Fruit fly (Drosophila melanogaster) whole organism, prepupa: ENCODE results near the gene Fie.

Experiments
- Blimp-1 ChIP-seq: fragments of 200-800 bp; sonication (Bioruptor generic); optimal IDR thresholded peaks from 3 replicates; lab custom pipeline; 2017; ENCODE audit warnings: missing biosample characterization, missing genetic modification characterization, mild to moderate bottlenecking, moderate library complexity, missing genetic modification reagents
- CG10631 ChIP-seq: fragments of 200-800 bp; sonication (Bioruptor generic); optimal IDR thresholded peaks from 2 replicates; lab custom pipeline; 2016; ENCODE audit warnings: missing biosample characterization, missing genetic modification characterization
- CG10669 ChIP-seq: fragments of 200-800 bp; sonication (Bioruptor generic); optimal IDR thresholded peaks from 3 replicates; lab custom pipeline; 2018; ENCODE audit warnings: missing biosample characterization, mild to moderate bottlenecking, missing genetic modification characterization, moderate library complexity
- CG11762 ChIP-seq: fragments of 200-800 bp; sonication (Bioruptor generic); optimal IDR thresholded peaks from 3 replicates; lab custom pipeline; 2016; ENCODE audit warnings: missing biosample characterization, missing genetic modification characterization; ENCODE audit not compliant: insufficient read depth
- CG15336 ChIP-seq: fragments of 200-800 bp; sonication (Bioruptor generic); IDR thresholded peaks from 2 replicates; pipeline ENCODE4 v1.3.6; 2022; ENCODE audit warnings: missing biosample characterization, missing genetic modification characterization
- CG1621 ChIP-seq: fragments of 200-800 bp; sonication (Bioruptor generic); optimal IDR thresholded peaks from 3 replicates; lab custom pipeline; 2018; ENCODE audit warnings: missing biosample characterization, mild to moderate bottlenecking, missing genetic modification characterization
- CG16779 ChIP-seq: fragments of 200-800 bp; sonication (Bioruptor generic); optimal IDR thresholded peaks from 3 replicates; lab custom pipeline; 2017; ENCODE audit warnings: missing biosample characterization, mild to moderate bottlenecking, missing genetic modification characterization
- CG3032 ChIP-seq: fragments of 200-800 bp; optimal IDR thresholded peaks from 2 replicates; lab custom pipeline; 2019; ENCODE audit warnings: missing biosample characterization, mild to moderate bottlenecking, missing genetic modification characterization, moderate library complexity
- CG32006 ChIP-seq: fragments of 200-800 bp; sonication (Bioruptor generic); optimal IDR thresholded peaks from 3 replicates; lab custom pipeline; 2017; ENCODE audit warnings: missing biosample characterization, mild to moderate bottlenecking, missing genetic modification characterization
- CG3919 ChIP-seq: fragments of 200-800 bp; sonication (Bioruptor generic); optimal IDR thresholded peaks from 3 replicates; lab custom pipeline; 2016; ENCODE audit warnings: missing biosample characterization, missing genetic modification characterization
- CG4318 ChIP-seq: fragments of 200-800 bp; sonication (Bioruptor generic); optimal IDR thresholded peaks from 3 replicates; lab custom pipeline; 2017; ENCODE audit warnings: missing biosample characterization, mild to moderate bottlenecking, missing genetic modification characterization
- CG6163 ChIP-seq: fragments of 200-800 bp; sonication (Bioruptor generic); IDR thresholded peaks from 3 replicates; pipeline ENCODE4 v1.3.6; 2022; ENCODE audit warnings: missing biosample characterization, missing genetic modification characterization
- CG6276 ChIP-seq: fragments of 200-800 bp; sonication (Bioruptor generic); optimal IDR thresholded peaks from 2 replicates; lab custom pipeline; 2017; ENCODE audit warnings: missing biosample characterization, mild to moderate bottlenecking, missing genetic modification characterization
- CG6792 ChIP-seq: fragments of 200-800 bp; sonication (Bioruptor generic); optimal IDR thresholded peaks from 3 replicates; lab custom pipeline; 2016; ENCODE audit warnings: missing biosample characterization, missing genetic modification characterization
- CG6808 ChIP-seq: fragments of 200-800 bp; sonication (Bioruptor generic); optimal IDR thresholded peaks from 3 replicates; lab custom pipeline; 2017; ENCODE audit warnings: missing biosample characterization, missing genetic modification characterization, mild to moderate bottlenecking, moderate library complexity, missing genetic modification reagents
- CG6854 ChIP-seq: fragments of 200-800 bp; sonication (Bioruptor generic); optimal IDR thresholded peaks from 2 replicates; lab custom pipeline; 2017; ENCODE audit warnings: missing biosample characterization, mild to moderate bottlenecking, missing genetic modification characterization
- CG7368 ChIP-seq: fragments of 200-800 bp; sonication (Bioruptor generic); optimal IDR thresholded peaks from 3 replicates; lab custom pipeline; 2016; ENCODE audit warnings: missing biosample characterization, missing genetic modification characterization
- CG8119 ChIP-seq: fragments of 200-800 bp; sonication (Bioruptor generic); IDR thresholded peaks from 3 replicates; pipeline ENCODE4 v1.3.6; 2022; ENCODE audit warnings: missing biosample characterization, missing genetic modification characterization
- CG8319 ChIP-seq: fragments of 200-800 bp; sonication (Bioruptor generic); optimal IDR thresholded peaks from 3 replicates; lab custom pipeline; 2016; ENCODE audit warnings: missing biosample characterization, missing genetic modification characterization
- CG8632 ChIP-seq: fragments of 200-800 bp; sonication (Bioruptor generic); optimal IDR thresholded peaks from 3 replicates; lab custom pipeline; 2016; ENCODE audit warnings: missing biosample characterization, missing genetic modification characterization
- Eip75B ChIP-seq: fragments of 200-800 bp; sonication (Bioruptor generic); optimal IDR thresholded peaks from 3 replicates; lab custom pipeline; 2016; ENCODE audit warnings: missing biosample characterization, missing genetic modification characterization
- Eip78C ChIP-seq: fragments of 200-800 bp; sonication (Bioruptor generic); peaks from one replicate; lab custom pipeline; 2016; ENCODE audit warnings: missing biosample characterization, missing genetic modification characterization
- Eip93F ChIP-seq: fragments of 200-800 bp; sonication (Bioruptor generic); optimal IDR thresholded peaks from 2 replicates; lab custom pipeline; 2016; ENCODE audit warnings: missing biosample characterization, mild to moderate bottlenecking, missing genetic modification characterization
- Ets21C ChIP-seq: fragments of 200-800 bp; sonication (Bioruptor generic); optimal IDR thresholded peaks from 3 replicates; lab custom pipeline; 2016; ENCODE audit warnings: missing biosample characterization, missing genetic modification characterization
- Ets96B ChIP-seq: fragments of 200-800 bp; optimal IDR thresholded peaks from 2 replicates; lab custom pipeline; 2019; ENCODE audit warnings: missing biosample characterization, mild to moderate bottlenecking, missing genetic modification characterization, moderate library complexity
- Gug ChIP-seq: fragments of 200-800 bp; sonication (Bioruptor generic); IDR thresholded peaks from 2 replicates; pipeline ENCODE4 v1.3.6; 2022; ENCODE audit warnings: missing biosample characterization, missing genetic modification characterization
- Hr39 ChIP-seq: fragments of 200-800 bp; sonication (Bioruptor generic); optimal IDR thresholded peaks from 2 replicates; lab custom pipeline; 2016; ENCODE audit warnings: missing biosample characterization, missing genetic modification characterization
- Hr4 ChIP-seq: fragments of 200-800 bp; sonication (Bioruptor generic); optimal IDR thresholded peaks from 3 replicates; lab custom pipeline; 2016; ENCODE audit warnings: missing biosample characterization, missing genetic modification characterization
- Lpt ChIP-seq: fragments of 200-800 bp; sonication (Bioruptor generic); optimal IDR thresholded peaks from 3 replicates; lab custom pipeline; 2016; ENCODE audit warnings: missing biosample characterization, missing genetic modification characterization
- Met ChIP-seq: fragments of 200-800 bp; sonication (Bioruptor generic); optimal IDR thresholded peaks from 3 replicates; lab custom pipeline; 2016; ENCODE audit warnings: missing biosample characterization, missing genetic modification characterization
- OdsH ChIP-seq: fragments of 200-800 bp; sonication (Bioruptor generic); optimal IDR thresholded peaks from 3 replicates; lab custom pipeline; 2016; ENCODE audit warnings: missing biosample characterization, missing genetic modification characterization
- Smox ChIP-seq: fragments of 200-800 bp; sonication (Bioruptor generic); optimal IDR thresholded peaks from 3 replicates; lab custom pipeline; 2016; ENCODE audit warnings: missing biosample characterization, missing genetic modification characterization
- Sox102F ChIP-seq: fragments of 200-800 bp; sonication (Bioruptor generic); optimal IDR thresholded peaks from 2 replicates; lab custom pipeline; 2016; ENCODE audit warnings: missing biosample characterization, mild to moderate bottlenecking, missing genetic modification characterization
- Sox14 ChIP-seq: fragments of 200-800 bp; sonication (Bioruptor generic); optimal IDR thresholded peaks from 3 replicates; lab custom pipeline; 2016; ENCODE audit warnings: missing biosample characterization, missing genetic modification characterization
- Sox15 ChIP-seq: fragments of 200-800 bp; sonication (Bioruptor generic); optimal IDR thresholded peaks from 3 replicates; lab custom pipeline; 2016; ENCODE audit warnings: missing biosample characterization, missing genetic modification characterization
- achi ChIP-seq: fragments of 200-800 bp; sonication (Bioruptor generic); optimal IDR thresholded peaks from 3 replicates; lab custom pipeline; 2016; ENCODE audit warnings: missing biosample characterization, missing genetic modification characterization
- cyc ChIP-seq: fragments of 200-800 bp; sonication (Bioruptor generic); optimal IDR thresholded peaks from 3 replicates; lab custom pipeline; 2016; ENCODE audit warnings: missing biosample characterization, missing genetic modification characterization
- dac ChIP-seq: fragments of 200-800 bp; sonication (Bioruptor generic); optimal IDR thresholded peaks from 2 replicates; lab custom pipeline; 2017; ENCODE audit warnings: missing biosample characterization, mild to moderate bottlenecking, missing genetic modification characterization
- eg ChIP-seq: fragments of 200-800 bp; sonication (Bioruptor generic); IDR thresholded peaks from 3 replicates; pipeline ENCODE4 v1.3.6; 2022; ENCODE audit warnings: missing biosample characterization, missing genetic modification characterization
- esn ChIP-seq: fragments of 200-800 bp; sonication (Bioruptor generic); optimal IDR thresholded peaks from 2 replicates; lab custom pipeline; 2016; ENCODE audit warnings: missing biosample characterization, mild to moderate bottlenecking, missing genetic modification characterization, moderate library complexity
- fd59A ChIP-seq: fragments of 200-800 bp; sonication (Bioruptor generic); optimal IDR thresholded peaks from 2 replicates; lab custom pipeline; 2017; ENCODE audit warnings: missing biosample characterization, mild to moderate bottlenecking, missing genetic modification characterization, missing genetic modification reagents
- fd85E ChIP-seq: fragments of 200-800 bp; sonication (Bioruptor generic); optimal IDR thresholded peaks from 3 replicates; lab custom pipeline; 2016; ENCODE audit warnings: missing biosample characterization, missing genetic modification characterization
- fkh ChIP-seq: fragments of 200-800 bp; sonication (Bioruptor generic); optimal IDR thresholded peaks from 3 replicates; lab custom pipeline; 2017; ENCODE audit warnings: missing biosample characterization, mild to moderate bottlenecking, missing genetic modification characterization, moderate library complexity
- lz ChIP-seq: fragments of 200-800 bp; sonication (Bioruptor generic); optimal IDR thresholded peaks from 3 replicates; lab custom pipeline; 2016; ENCODE audit warnings: missing biosample characterization, missing genetic modification characterization
- net ChIP-seq: fragments of 200-800 bp; sonication (Bioruptor generic); optimal IDR thresholded peaks from 3 replicates; lab custom pipeline; 2016; ENCODE audit warnings: missing biosample characterization, missing genetic modification characterization
- pdm3 ChIP-seq: fragments of 200-800 bp; sonication (Bioruptor generic); optimal IDR thresholded peaks from 3 replicates; lab custom pipeline; 2016; ENCODE audit warnings: missing biosample characterization, missing genetic modification characterization
- salr ChIP-seq, 2 experiments: fragments of 200-800 bp; sonication (Bioruptor generic); optimal IDR thresholded peaks; 3 replicates each; lab custom pipeline; 2016 to 2018; ENCODE audit warnings: missing biosample characterization in 2 of 2, missing genetic modification characterization in 2 of 2, mild to moderate bottlenecking in 1 of 2
- spab ChIP-seq: fragments of 200-800 bp; sonication (Bioruptor generic); optimal IDR thresholded peaks from 2 replicates; lab custom pipeline; 2017; ENCODE audit warnings: missing biosample characterization, mild to moderate bottlenecking, missing genetic modification characterization, missing genetic modification reagents
- ss ChIP-seq, 2 experiments: fragments of 200-800 bp; sonication (Bioruptor generic); optimal IDR thresholded peaks; 2 replicates in 1 of 2; 3 replicates in 1 of 2; lab custom pipeline; 2017 to 2018; ENCODE audit warnings: mild to moderate bottlenecking in 2 of 2, missing biosample characterization in 2 of 2, missing genetic modification characterization in 2 of 2, moderate library complexity in 1 of 2
- svp ChIP-seq: fragments of 200-800 bp; sonication (Bioruptor generic); peaks from one replicate; lab custom pipeline; 2016; ENCODE audit warnings: missing biosample characterization, missing genetic modification characterization
- topi ChIP-seq: fragments of 200-800 bp; sonication (Bioruptor generic); optimal IDR thresholded peaks from 3 replicates; lab custom pipeline; 2016; ENCODE audit warnings: missing biosample characterization, missing genetic modification characterization
- vri ChIP-seq: fragments of 200-800 bp; sonication (Bioruptor generic); optimal IDR thresholded peaks from 3 replicates; lab custom pipeline; 2016; ENCODE audit warnings: missing biosample characterization, mild to moderate bottlenecking, missing genetic modification characterization

Fie gene

DNA sequence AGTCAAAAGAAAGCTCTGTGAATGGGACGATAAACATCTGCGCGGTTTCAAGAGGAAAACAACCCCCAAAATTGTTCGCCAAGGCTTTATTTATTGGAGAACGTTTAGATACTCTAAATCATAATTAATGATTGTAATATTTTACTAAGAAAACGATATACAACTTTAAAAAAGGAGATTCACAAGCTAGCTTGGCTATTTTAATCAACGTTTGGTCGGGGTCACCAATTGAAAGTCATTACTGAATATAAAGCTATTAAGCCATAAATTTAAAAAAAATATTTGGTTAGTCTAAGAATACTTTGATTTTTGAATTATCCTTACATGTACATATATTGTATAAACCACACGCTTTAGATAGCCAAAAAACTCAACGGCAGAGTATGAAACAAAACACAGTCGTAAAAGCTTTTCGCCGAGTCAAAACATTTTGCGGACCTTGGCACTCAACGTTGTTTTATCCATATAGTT is at the start of gene Fie:
Gene Fie, plus strand, starts transcription at position 421 of the 471 bp plus-strand sequence.
- TF ChIP-seq fd85E (GFP tag; lab: Kevin White, UChicago) (no peak), CG8319 (GFP tag; lab: Kevin White, UChicago) (no peak), spab (GFP tag; lab: Kevin White, UChicago) (peak; percentile 27), lz (GFP tag; lab: Kevin White, UChicago) (peak; percentile 30), Sox102F (peak; percentile 61), CG16779 (tag; lab: Kevin White, UChicago) (no peak), svp (GFP tag; lab: Kevin White, UChicago) (peak; percentile 76), cyc (peak; percentile 15), CG4318 (no peak), Lpt (GFP tag; lab: Kevin White, UChicago) (no peak), CG6276 (no peak), esn (peak; percentile 62), Blimp-1 (no peak), eg (no peak; the same call in 2 of the 3 replicates), CG8119 (peak; percentile 62), Gug (GFP tag; lab: Robert Waterston, UW) (no peak), Eip75B (peak; percentile 39), topi (GFP tag; lab: Kevin White, UChicago) (peak; percentile 28), OdsH (GFP tag; lab: Kevin White, UChicago) (peak; percentile 52), Sox14 (peak; percentile 46), Ets96B (tag; lab: Kevin White, UChicago) (peak; percentile 44), CG6854 (GFP tag; lab: Kevin White, UChicago) (no peak), CG10669 (peak; percentile 33), Smox (GFP tag; lab: Kevin White, UChicago) (peak; percentile 62), achi (GFP tag; lab: Kevin White, UChicago) (peak; percentile 63), Eip78C (peak; percentile 91), CG10631 (GFP tag; lab: Kevin White, UChicago) (peak; percentile 29), CG1621 (no peak), ss (GFP tag; optimal IDR thresholded peaks at IDR 0.05; lab: Kevin White, UChicago) (peak in 1 of 2 experiments; percentile 53), CG15336 (GFP tag; lab: Robert Waterston, UW) (no peak; the same call in none of the 2 replicates), CG7368 (no peak), vri (GFP tag; lab: Kevin White, UChicago) (peak; percentile 37), fkh (GFP tag; lab: Kevin White, UChicago) (no peak), CG11762 (GFP tag; lab: Kevin White, UChicago) (no peak), Hr39 (GFP tag; lab: Kevin White, UChicago) (peak; percentile 46), CG6792 (GFP tag; lab: Kevin White, UChicago) (peak; percentile 27), Met (GFP tag; lab: Kevin White, UChicago) (peak; percentile 63), fd59A (peak; percentile 18), Hr4 (GFP tag; lab: Kevin White, UChicago) (peak; percentile 70), Sox15 (no peak), Ets21C (GFP tag; lab: Kevin White, UChicago) (peak; percentile 25), dac (GFP tag; lab: Kevin White, UChicago) (no peak), CG3919 (peak; percentile 48), CG8632 (GFP tag; lab: Kevin White, UChicago) (peak; percentile 28), CG32006 (GFP tag; lab: Kevin White, UChicago) (peak; percentile 64), CG6808 (GFP tag; lab: Kevin White, UChicago) (no peak), pdm3 (GFP tag; lab: Kevin White, UChicago) (peak; percentile 64), CG3032 (tag; lab: Kevin White, UChicago) (peak; percentile 33), net (GFP tag; lab: Kevin White, UChicago) (peak; percentile 49), Eip93F (GFP tag; lab: Kevin White, UChicago) (no peak), CG6163 (GFP tag; lab: Robert Waterston, UW) (no peak), salr (GFP tag; optimal IDR thresholded peaks at IDR 0.05; lab: Kevin White, UChicago) (peak in 1 of 2 experiments; percentile 26)
